Worm (Caenorhabditis elegans): ENCODE results near the gene osm-6.

osm-6 gene

ce11 chrV:11885939-11886338 lies 41.3 kb downstream of the osm-6 start:
- TF ChIP-seq ceh-82 (tag; optimal IDR thresholded peaks at IDR 0.05): no peak
- peak; percentile 68 for TF ChIP-seq nhr-43 (tag; optimal IDR thresholded peaks at IDR 0.05; ENCODE audit: poor library complexity, severe bottlenecking)
- TF ChIP-seq nfya-1 (tag; optimal IDR thresholded peaks at IDR 0.05; ENCODE audit: insufficient read depth): peak; percentile 27
- TF ChIP-seq pqm-1 (tag; optimal IDR thresholded peaks at IDR 0.05): peak; percentile 91
- TF ChIP-seq nhr-23 (tag; optimal IDR thresholded peaks at IDR 0.05): peak; percentile 59
- TF ChIP-seq nhr-67 (tag; optimal IDR thresholded peaks at IDR 0.05): no peak
- TF ChIP-seq jun-1 (tag; optimal IDR thresholded peaks at IDR 0.05): peak; percentile 93
- peak; percentile 86 for TF ChIP-seq ama-1 (optimal IDR thresholded peaks at IDR 0.05)
- TF ChIP-seq lin-39 (tag; optimal IDR thresholded peaks at IDR 0.05): peak; percentile 2
- peak; percentile 47 for TF ChIP-seq mdl-1 (tag; optimal IDR thresholded peaks at IDR 0.05)
- peak; percentile 85 for TF ChIP-seq elt-2 (tag; optimal IDR thresholded peaks at IDR 0.05)
- peak; percentile 85 for TF ChIP-seq pha-4 (tag; optimal IDR thresholded peaks at IDR 0.05)
- TF ChIP-seq fkh-10 (GFP tag; optimal IDR thresholded peaks at IDR 0.05): no peak

ce11 chrV:11885087-11885486 lies 42.2 kb downstream of the osm-6 start:
- TF ChIP-seq zag-1 (tag; optimal IDR thresholded peaks at IDR 0.05) (no peak), jun-1 (tag; optimal IDR thresholded peaks at IDR 0.05) (peak; percentile 39), ztf-11 (tag; optimal IDR thresholded peaks at IDR 0.05) (no peak), elt-2 (tag; optimal IDR thresholded peaks at IDR 0.05) (peak; percentile 32), pqm-1 (tag; optimal IDR thresholded peaks at IDR 0.05) (peak; percentile 94), pha-4 (tag; optimal IDR thresholded peaks at IDR 0.05) (peak; percentile 73)

DNA sequence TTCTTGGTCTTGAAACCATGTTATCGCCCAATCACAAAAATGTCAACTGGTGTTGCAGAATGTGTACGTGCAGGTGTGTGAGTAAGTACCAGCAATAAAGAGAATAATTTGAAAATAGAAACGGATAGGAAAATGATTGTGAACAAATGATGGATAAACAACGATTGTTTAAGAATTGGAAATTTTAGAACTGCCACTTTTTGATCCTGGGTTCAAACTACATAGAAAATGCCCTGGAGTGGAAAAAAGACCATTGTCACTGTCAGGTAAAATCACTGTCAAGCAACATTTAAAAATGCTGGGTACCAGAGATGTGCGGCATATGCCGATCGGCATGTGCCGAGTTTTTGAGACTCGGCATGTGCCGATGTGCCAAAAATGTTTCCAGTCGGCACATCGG lies 44.0 kb downstream of the osm-6 start:
- TF ChIP-seq sea-2 (GFP tag; optimal IDR thresholded peaks at IDR 0.05) (no peak), nhr-25 (tag; optimal IDR thresholded peaks at IDR 0.05) (no peak), lsy-12 (tag; optimal IDR thresholded peaks at IDR 0.05) (no peak), R02D3.7 (tag; optimal IDR thresholded peaks at IDR 0.05) (no peak), mdl-1 (tag; optimal IDR thresholded peaks at IDR 0.05) (no peak), elt-2 (tag; optimal IDR thresholded peaks at IDR 0.05) (no peak), ceh-82 (tag; optimal IDR thresholded peaks at IDR 0.05) (no peak), hmg-11 (tag; optimal IDR thresholded peaks at IDR 0.05) (no peak), ZK546.5 (tag; optimal IDR thresholded peaks at IDR 0.05) (no peak), elt-1 (tag; optimal IDR thresholded peaks at IDR 0.05) (no peak), nhr-67 (tag; optimal IDR thresholded peaks at IDR 0.05) (no peak), ztf-4 (tag; optimal IDR thresholded peaks at IDR 0.05) (no peak), pha-4 (tag; optimal IDR thresholded peaks at IDR 0.05) (no peak), nhr-76 (tag; optimal IDR thresholded peaks at IDR 0.05) (no peak), unc-39 (tag; optimal IDR thresholded peaks at IDR 0.05) (no peak), ceh-28 (tag; optimal IDR thresholded peaks at IDR 0.05) (no peak), aly-2 (tag; optimal IDR thresholded peaks at IDR 0.05) (no peak), nhr-43 (tag; optimal IDR thresholded peaks at IDR 0.05; ENCODE audit: poor library complexity, severe bottlenecking) (no peak)

DNA sequence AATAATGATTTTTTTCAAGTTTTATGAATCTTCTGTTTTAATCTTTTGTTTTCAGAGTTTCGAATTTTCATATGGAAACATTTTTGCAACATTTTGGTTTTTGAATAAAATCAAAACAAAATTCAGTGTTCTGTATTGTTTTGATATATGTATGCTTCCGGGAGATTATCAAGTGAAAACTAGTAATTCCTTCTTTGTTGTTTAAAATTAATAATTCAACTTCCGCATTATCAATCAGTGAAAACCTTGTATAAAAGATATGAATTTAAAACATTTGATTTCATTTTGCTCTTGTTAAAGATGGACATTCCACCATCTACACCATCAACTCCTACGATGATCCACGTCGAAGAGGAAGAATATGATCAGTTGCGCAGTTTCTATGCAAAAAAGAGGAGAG lies 47.5 kb downstream of the osm-6 start, which contains the start of gene sulp-5:
Gene sulp-5, plus strand, starts transcription at position 301 of the 400 bp plus-strand sequence.
- no peak for TF ChIP-seq nfya-1 (tag; optimal IDR thresholded peaks at IDR 0.05; ENCODE audit: insufficient read depth)
- no peak for TF ChIP-seq jun-1 (tag; optimal IDR thresholded peaks at IDR 0.05)
- TF ChIP-seq elt-2 (tag; optimal IDR thresholded peaks at IDR 0.05): no peak
- TF ChIP-seq lsy-12 (tag; optimal IDR thresholded peaks at IDR 0.05): no peak
- TF ChIP-seq pha-4 (tag; optimal IDR thresholded peaks at IDR 0.05): no peak
- TF ChIP-seq nhr-43 (tag; optimal IDR thresholded peaks at IDR 0.05; ENCODE audit: poor library complexity, severe bottlenecking): no peak
- no peak for TF ChIP-seq ztf-11 (tag; optimal IDR thresholded peaks at IDR 0.05)
- no peak for TF ChIP-seq egl-5 (tag; optimal IDR thresholded peaks at IDR 0.05)
- TF ChIP-seq R02D3.7 (tag; optimal IDR thresholded peaks at IDR 0.05): no peak
- TF ChIP-seq nhr-12 (tag; optimal IDR thresholded peaks at IDR 0.05): no peak
- no peak for TF ChIP-seq eor-1 (tag; optimal IDR thresholded peaks at IDR 0.05)
- no peak for TF ChIP-seq ztf-4 (tag; optimal IDR thresholded peaks at IDR 0.05)
- TF ChIP-seq lin-15B (tag; optimal IDR thresholded peaks at IDR 0.05): no peak
- no peak for TF ChIP-seq snpc-4 (tag; optimal IDR thresholded peaks at IDR 0.05)

DNA sequence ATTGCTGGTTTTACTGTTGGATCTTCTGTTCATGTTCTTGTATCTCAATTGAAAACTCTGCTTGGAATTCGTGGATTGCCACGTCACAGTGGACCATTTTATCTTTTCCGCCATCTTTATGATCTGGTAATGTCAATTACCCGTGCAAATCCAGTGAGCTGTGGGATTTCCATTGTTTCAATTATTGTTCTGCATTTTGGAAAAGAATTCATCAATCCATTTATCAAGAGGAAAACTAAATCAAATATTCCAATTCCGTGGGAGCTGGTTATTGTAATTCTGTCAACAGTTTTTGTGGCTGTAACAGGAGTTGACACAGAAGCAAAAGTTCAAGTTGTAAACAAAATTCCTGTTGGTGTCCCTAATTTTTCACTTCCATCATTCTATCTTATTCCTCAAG lies 50.6 kb downstream of the osm-6 start:
- no peak for TF ChIP-seq elt-1 (tag; optimal IDR thresholded peaks at IDR 0.05)
- no peak for TF ChIP-seq fkh-2 (tag; optimal IDR thresholded peaks at IDR 0.05)
- no peak for TF ChIP-seq tbx-2 (tag; optimal IDR thresholded peaks at IDR 0.05)
- TF ChIP-seq nhr-76 (tag; optimal IDR thresholded peaks at IDR 0.05): no peak
- no peak for TF ChIP-seq snpc-4 (tag; optimal IDR thresholded peaks at IDR 0.05)
